Worm (Caenorhabditis elegans): Measurements from ENCODE around the gene col-92.
A peak's percentile ranks its signal among the peaks of the same experiment; 100 is the strongest.

ce11 chrIII:10989491-10990032, 6.5 kb upstream of the col-92 start:
- TF ChIP-seq ztf-4 (tag; optimal IDR thresholded peaks at IDR 0.05): peak; percentile 87
- peak; percentile 95 for TF ChIP-seq tbx-2 (tag; optimal IDR thresholded peaks at IDR 0.05)
- peak; percentile 40 for TF ChIP-seq elt-1 (tag; optimal IDR thresholded peaks at IDR 0.05)
- TF ChIP-seq nhr-25 (tag; optimal IDR thresholded peaks at IDR 0.05): peak; percentile 95
- peak; percentile 26 for TF ChIP-seq ama-1 (optimal IDR thresholded peaks at IDR 0.05)
- TF ChIP-seq egl-27 (tag; optimal IDR thresholded peaks at IDR 0.05): peak; percentile 77
- peak; percentile 89 for TF ChIP-seq jun-1 (tag; optimal IDR thresholded peaks at IDR 0.05)
- no peak for TF ChIP-seq nhr-12 (tag; optimal IDR thresholded peaks at IDR 0.05)
- TF ChIP-seq ztf-11 (tag; optimal IDR thresholded peaks at IDR 0.05): peak; percentile 43
- peak; percentile 37 for TF ChIP-seq pqm-1 (tag; optimal IDR thresholded peaks at IDR 0.05)
- peak; percentile 50 for TF ChIP-seq fkh-10 (GFP tag; optimal IDR thresholded peaks at IDR 0.05)
- TF ChIP-seq skn-1 (tag; optimal IDR thresholded peaks at IDR 0.05): peak; percentile 58

Measured in whole organism, L3 larva.